Worm (Caenorhabditis elegans) whole organism, L4 larva: ENCODE data around the gene F54H5.2.
A peak's percentile ranks its signal among the peaks of the same experiment; 100 is the strongest.

Source experiments
- F26F4.8 ChIP-seq: fragments of 200-800 bp; sonication (Bioruptor generic); conservative IDR thresholded peaks from 2 replicates; pipeline ENCODE4 v1.3.6; 2022; ENCODE audit warnings: missing genetic modification characterization, missing compliant biosample characterization
- F37D6.2 ChIP-seq: sonication (generic microtip); optimal IDR thresholded peaks from 2 replicates; lab custom pipeline; 2016; ENCODE audit warnings: mild to moderate bottlenecking, missing genetic modification characterization, missing compliant biosample characterization
- R02D3.7 ChIP-seq: fragments of 150-350 bp; sonication (generic microtip); optimal IDR thresholded peaks from 3 replicates; lab custom pipeline; 2014; ENCODE audit warnings: missing biosample characterization, missing genetic modification characterization
- T20F7.1 ChIP-seq: fragments of 200-800 bp; sonication (Bioruptor generic); optimal IDR thresholded peaks from 2 replicates; lab custom pipeline; 2018; ENCODE audit warnings: mild to moderate bottlenecking, missing genetic modification characterization, missing compliant biosample characterization
- ZK546.5 ChIP-seq, 2 experiments: sonication (generic microtip); optimal IDR thresholded peaks; 2 replicates each; lab custom pipeline; 2017; ENCODE audit warnings: missing biosample characterization in 2 of 2, missing genetic modification characterization in 2 of 2
- aha-1 ChIP-seq: fragments of 150-350 bp; peaks from one replicate; lab custom pipeline; 2014; ENCODE audit warnings: missing biosample characterization, missing genetic modification characterization
- aly-2 ChIP-seq: sonication (generic microtip); optimal IDR thresholded peaks from 2 replicates; lab custom pipeline; 2018; ENCODE audit warnings: missing biosample characterization, missing genetic modification characterization
- attf-4 ChIP-seq: sonication (generic microtip); optimal IDR thresholded peaks from 3 replicates; lab custom pipeline; 2017; ENCODE audit warnings: missing biosample characterization, missing genetic modification characterization
- ceh-32 ChIP-seq: sonication (generic microtip); optimal IDR thresholded peaks from 2 replicates; lab custom pipeline; 2016; ENCODE audit warnings: mild to moderate bottlenecking, missing genetic modification characterization, missing compliant biosample characterization; ENCODE audit not compliant: poor library complexity
- ceh-62 ChIP-seq: sonication (generic microtip); optimal IDR thresholded peaks from 2 replicates; lab custom pipeline; 2017; ENCODE audit warnings: missing biosample characterization, missing genetic modification characterization
- ces-1 ChIP-seq: fragments of 150-350 bp; sonication (generic microtip); optimal IDR thresholded peaks from 4 replicates; lab custom pipeline; 2014; ENCODE audit warnings: missing biosample characterization, missing genetic modification reagents, missing genetic modification characterization
- dmd-9 ChIP-seq: fragments of 200-800 bp; sonication (Bioruptor generic); IDR thresholded peaks from 2 replicates; pipeline ENCODE4 v1.3.6; 2022; ENCODE audit warnings: missing genetic modification reagents, missing genetic modification characterization, missing compliant biosample characterization
- duxl-1 ChIP-seq: sonication (generic microtip); optimal IDR thresholded peaks from 2 replicates; lab custom pipeline; 2016; ENCODE audit warnings: mild to moderate bottlenecking, missing genetic modification characterization, moderate library complexity, missing compliant biosample characterization; ENCODE audit not compliant: poor library complexity
- dve-1 ChIP-seq: sonication (generic microtip); optimal IDR thresholded peaks from 2 replicates; lab custom pipeline; 2017; ENCODE audit warnings: antibody characterized with exemption, mild to moderate bottlenecking, missing genetic modification characterization, missing compliant biosample characterization; ENCODE audit not compliant: insufficient read depth
- egl-43 ChIP-seq: fragments of 200-800 bp; sonication (Bioruptor generic); IDR thresholded peaks from 2 replicates; pipeline ENCODE4 v1.3.6; 2022; ENCODE audit warnings: missing genetic modification reagents, missing genetic modification characterization, missing compliant biosample characterization
- hmg-1.1 ChIP-seq: fragments of 200-800 bp; sonication (Bioruptor generic); IDR thresholded peaks from 2 replicates; pipeline ENCODE4 v1.3.6; 2022; ENCODE audit warnings: missing genetic modification reagents, missing genetic modification characterization, missing compliant biosample characterization
- lim-7 ChIP-seq: fragments of 200-800 bp; sonication (Bioruptor generic); IDR thresholded peaks from 2 replicates; pipeline ENCODE4 v1.3.6; 2022; ENCODE audit warnings: missing genetic modification characterization, missing compliant biosample characterization
- lin-15B ChIP-seq: fragments of 150-350 bp; sonication (generic microtip); optimal IDR thresholded peaks from 3 replicates; lab custom pipeline; 2014; ENCODE audit warnings: missing biosample characterization, missing genetic modification characterization
- lin-29 ChIP-seq: fragments of 200-800 bp; sonication (Bioruptor generic); IDR thresholded peaks from 2 replicates; pipeline ENCODE4 v1.3.6; 2022; ENCODE audit warnings: missing genetic modification reagents, missing genetic modification characterization, missing compliant biosample characterization
- lin-39 ChIP-seq: fragments of 150-350 bp; optimal IDR thresholded peaks from 2 replicates; lab custom pipeline; 2014; ENCODE audit warnings: missing biosample characterization, missing genetic modification reagents, missing genetic modification characterization
- madf-5 ChIP-seq, 2 experiments: fragments of 200-800 bp; sonication (Bioruptor generic); IDR thresholded peaks; 2 replicates each; pipeline ENCODE4 v1.3.6; 2022; ENCODE audit warnings: missing compliant biosample characterization in 2 of 2, missing genetic modification characterization in 2 of 2
- mdl-1 ChIP-seq, 2 experiments: fragments of 150-350 bp in 1 of 2; sonication (generic microtip) in 1 of 2; optimal IDR thresholded peaks; 2 replicates each; lab custom pipeline; 2014 to 2017; ENCODE audit warnings: missing biosample characterization in 2 of 2, missing genetic modification characterization in 2 of 2
- mep-1 ChIP-seq: fragments of 150-350 bp; sonication (generic microtip); optimal IDR thresholded peaks from 3 replicates; lab custom pipeline; 2014; ENCODE audit warnings: missing biosample characterization, missing genetic modification characterization
- mes-2 ChIP-seq: sonication (generic microtip); optimal IDR thresholded peaks from 2 replicates; lab custom pipeline; 2016; ENCODE audit warnings: missing genotype, mild to moderate bottlenecking, missing genetic modification characterization, missing compliant biosample characterization; ENCODE audit not compliant: poor library complexity, severe bottlenecking
- mxl-3 ChIP-seq: fragments of 200-800 bp; sonication (Bioruptor generic); optimal IDR thresholded peaks from 2 replicates; lab custom pipeline; 2018; ENCODE audit warnings: mild to moderate bottlenecking, missing genetic modification characterization, missing compliant biosample characterization
- nhr-10 ChIP-seq: fragments of 150-350 bp; optimal IDR thresholded peaks from 2 replicates; lab custom pipeline; 2014; ENCODE audit warnings: missing biosample characterization, missing genetic modification characterization
- nhr-102 ChIP-seq: sonication (generic microtip); optimal IDR thresholded peaks from 2 replicates; lab custom pipeline; 2016; ENCODE audit warnings: mild to moderate bottlenecking, missing genetic modification characterization, moderate library complexity, missing compliant biosample characterization
- nhr-11 ChIP-seq: fragments of 150-350 bp; optimal IDR thresholded peaks from 2 replicates; lab custom pipeline; 2014; ENCODE audit warnings: missing biosample characterization, missing genetic modification characterization
- nhr-111 ChIP-seq: fragments of 200-800 bp; sonication (Bioruptor generic); optimal IDR thresholded peaks from 2 replicates; lab custom pipeline; 2018; ENCODE audit warnings: mild to moderate bottlenecking, missing genetic modification characterization, missing compliant biosample characterization
- nhr-237 ChIP-seq: sonication (generic microtip); optimal IDR thresholded peaks from 2 replicates; lab custom pipeline; 2017; ENCODE audit warnings: missing biosample characterization, missing genetic modification characterization
- nhr-25 ChIP-seq: sonication (generic microtip); optimal IDR thresholded peaks from 2 replicates; lab custom pipeline; 2017; ENCODE audit warnings: missing genetic modification characterization, mild to moderate bottlenecking, missing compliant biosample characterization, antibody characterized with exemption, moderate library complexity, borderline replicate concordance; ENCODE audit not compliant: insufficient read depth
- nhr-28 ChIP-seq: fragments of 150-350 bp; optimal IDR thresholded peaks from 2 replicates; lab custom pipeline; 2014; ENCODE audit warnings: missing biosample characterization, missing genetic modification characterization
- nhr-76 ChIP-seq: fragments of 150-350 bp; optimal IDR thresholded peaks from 2 replicates; lab custom pipeline; 2014; ENCODE audit warnings: missing biosample characterization, missing genetic modification characterization
- nhr-77 ChIP-seq: fragments of 150-350 bp; optimal IDR thresholded peaks from 2 replicates; lab custom pipeline; 2014; ENCODE audit warnings: missing biosample characterization, missing genetic modification characterization
- pha-4 ChIP-seq, 2 experiments: fragments of 150-350 bp in 1 of 2; fragments of 200-800 bp in 1 of 2; sonication (Bioruptor generic) in 1 of 2; IDR thresholded peaks in 1 of 2; optimal IDR thresholded peaks in 1 of 2; 2 replicates each; pipeline versions ENCODE4 v1.3.6 to Lab custom; 2014 to 2022; ENCODE audit warnings: missing genetic modification characterization in 2 of 2, missing genetic modification reagents in 2 of 2, missing biosample characterization in 1 of 2, missing compliant biosample characterization in 1 of 2
- php-3 ChIP-seq: fragments of 200-800 bp; sonication (Bioruptor generic); IDR thresholded peaks from 2 replicates; pipeline ENCODE4 v1.3.6; 2022; ENCODE audit warnings: missing genetic modification reagents, missing genetic modification characterization, missing compliant biosample characterization
- rbr-2 ChIP-seq: sonication (generic microtip); optimal IDR thresholded peaks from 2 replicates; lab custom pipeline; 2016; ENCODE audit warnings: missing genotype, missing genetic modification characterization, missing compliant biosample characterization
- sdz-12 ChIP-seq: fragments of 200-800 bp; sonication (Bioruptor generic); optimal IDR thresholded peaks from 2 replicates; lab custom pipeline; 2018; ENCODE audit warnings: mild to moderate bottlenecking, missing genetic modification characterization, missing compliant biosample characterization
- snpc-1.2 ChIP-seq: fragments of 200-800 bp; sonication (Bioruptor generic); IDR thresholded peaks from 2 replicates; pipeline ENCODE4 v1.3.6; 2022; ENCODE audit warnings: missing genetic modification reagents, missing genetic modification characterization, missing compliant biosample characterization
- spr-3 ChIP-seq: fragments of 200-800 bp; sonication (Bioruptor generic); optimal IDR thresholded peaks from 2 replicates; lab custom pipeline; 2018; ENCODE audit warnings: mild to moderate bottlenecking, missing genetic modification characterization, missing compliant biosample characterization
- tra-1 ChIP-seq: fragments of 200-800 bp; sonication (Bioruptor generic); IDR thresholded peaks from 2 replicates; pipeline ENCODE4 v1.3.6; 2022; ENCODE audit warnings: missing genetic modification reagents, missing genetic modification characterization, missing compliant biosample characterization
- unc-130 ChIP-seq: sonication (generic microtip); optimal IDR thresholded peaks from 2 replicates; lab custom pipeline; 2016; ENCODE audit warnings: missing genetic modification reagents, missing genetic modification characterization, missing compliant biosample characterization
- vab-7 ChIP-seq: fragments of 200-800 bp; sonication (Bioruptor generic); IDR thresholded peaks from 2 replicates; pipeline ENCODE4 v1.3.6; 2022; ENCODE audit warnings: missing genetic modification reagents, missing genetic modification characterization, missing compliant biosample characterization
- zfp-3 ChIP-seq: fragments of 200-800 bp; sonication (Bioruptor generic); conservative IDR thresholded peaks from 2 replicates; pipeline ENCODE4 v1.3.6; 2022; ENCODE audit warnings: missing genetic modification reagents, missing genetic modification characterization, missing compliant biosample characterization
- zip-2 ChIP-seq: fragments of 150-350 bp; optimal IDR thresholded peaks from 2 replicates; lab custom pipeline; 2014; ENCODE audit warnings: missing biosample characterization, missing genetic modification characterization
- ztf-11 ChIP-seq: fragments of 150-350 bp; optimal IDR thresholded peaks from 2 replicates; lab custom pipeline; 2014; ENCODE audit warnings: missing biosample characterization, missing genetic modification characterization

The F54H5.2 gene

ce11 chrII:6587264-6587870 lies 39.9 kb upstream of the F54H5.2 start, which contains the start of gene C56C10.7 (continued):
- no peak for TF ChIP-seq nhr-28
- TF ChIP-seq aly-2 (tag; lab: Kevin White, UChicago), result no peak
- no peak for TF ChIP-seq ceh-62 (tag; lab: Kevin White, UChicago)
- TF ChIP-seq hmg-1.1 (GFP tag; lab: Robert Waterston, UW), result no peak

DNA sequence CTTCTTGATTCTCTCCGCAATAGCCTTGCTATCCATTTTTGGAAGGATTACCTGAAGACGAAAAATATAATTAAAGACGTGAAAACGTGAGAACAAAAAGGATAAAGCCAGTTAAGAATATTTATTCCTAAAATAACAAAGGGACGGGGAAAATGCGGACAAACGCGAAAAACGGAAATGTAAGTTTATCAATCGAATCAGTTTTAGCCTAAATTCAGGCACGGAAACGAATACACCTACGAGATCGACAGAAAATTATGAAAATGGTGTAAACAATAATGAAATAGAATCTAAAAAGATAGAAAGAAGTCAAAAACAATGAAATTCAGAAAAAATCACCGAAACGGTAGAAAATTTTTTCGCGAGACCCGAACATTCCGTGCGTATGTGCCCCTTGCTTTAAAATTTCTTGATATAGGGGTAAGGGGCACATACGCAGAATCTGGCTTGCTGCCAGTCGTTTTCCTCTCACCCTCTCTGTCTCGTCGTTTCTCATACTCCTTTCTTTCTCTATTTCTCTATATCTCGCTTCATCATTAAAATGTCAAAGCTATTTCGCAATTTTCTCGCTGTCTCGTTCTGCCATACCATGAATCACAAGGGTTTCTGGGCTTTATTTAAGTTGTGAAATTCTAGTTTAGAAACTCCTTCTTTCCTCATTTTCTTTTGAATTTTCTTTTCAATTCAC lies 38.5 kb upstream of the F54H5.2 start, which contains the start of gene icd-1:
icd-1 (minus strand) TSS at position 51 of the 688 bp plus-strand sequence.
- TF ChIP-seq zfp-3 (GFP tag; lab: Robert Waterston, UW), result peak; percentile 63; the same call in 1 of the 2 replicates
- peak; percentile 81 for TF ChIP-seq tra-1
- peak; percentile 91 for TF ChIP-seq nhr-25
- no peak for TF ChIP-seq ztf-11 (tag; lab: Kevin White, UChicago)
- TF ChIP-seq F37D6.2, result peak; percentile 86
- TF ChIP-seq R02D3.7 (tag; lab: Kevin White, UChicago), result peak; percentile 10
- TF ChIP-seq dve-1, result peak; percentile 98
- TF ChIP-seq egl-43, result peak; percentile 78
- TF ChIP-seq lin-29 (GFP tag; lab: Robert Waterston, UW), result peak; percentile 72
- peak; percentile 90 for TF ChIP-seq T20F7.1 (GFP tag; lab: Kevin White, UChicago)
- peak; percentile 17 for TF ChIP-seq ceh-32 (tag; lab: Kevin White, UChicago)
- peak; percentile 18 for TF ChIP-seq nhr-237 (tag; lab: Kevin White, UChicago)
- TF ChIP-seq ces-1 (GFP tag; lab: Kevin White, UChicago), result no peak
- TF ChIP-seq lin-15B (tag; lab: Kevin White, UChicago), result peak; percentile 58
- no peak for TF ChIP-seq madf-5 (GFP tag; IDR thresholded peaks at IDR 0.05; lab: Robert Waterston, UW)
- TF ChIP-seq nhr-10 (tag; lab: Kevin White, UChicago), result peak; percentile 72
- TF ChIP-seq nhr-11 (tag; lab: Kevin White, UChicago), result peak; percentile 95
- peak in 1 of 2 experiments; percentile 51 for TF ChIP-seq ZK546.5 (tag; optimal IDR thresholded peaks at IDR 0.05; lab: Kevin White, UChicago)
- TF ChIP-seq nhr-76 (tag; lab: Kevin White, UChicago), result peak; percentile 55
- peak; percentile 89 for TF ChIP-seq unc-130 (GFP tag; lab: Kevin White, UChicago)
- peak; percentile 93 for TF ChIP-seq php-3
- peak; percentile 95 for TF ChIP-seq rbr-2 (tag; lab: Kevin White, UChicago)
- no peak for TF ChIP-seq sdz-12 (GFP tag; lab: Kevin White, UChicago)
- TF ChIP-seq pha-4 (GFP tag; IDR thresholded peaks at IDR 0.05; lab: Robert Waterston, UW), result peak; percentile 94
- TF ChIP-seq pha-4 (tag; optimal IDR thresholded peaks at IDR 0.05; lab: Kevin White, UChicago), result peak; percentile 79
- TF ChIP-seq lin-39 (tag; lab: Kevin White, UChicago), result no peak
- no peak for TF ChIP-seq lim-7 (GFP tag; lab: Robert Waterston, UW)
- no peak for TF ChIP-seq attf-4
- peak; percentile 64 for TF ChIP-seq snpc-1.2
- peak; percentile 71 for TF ChIP-seq spr-3 (GFP tag; lab: Kevin White, UChicago)
- TF ChIP-seq ceh-62 (tag; lab: Kevin White, UChicago), result no peak
- peak; percentile 44; the same call in 1 of the 2 replicates for TF ChIP-seq vab-7
- TF ChIP-seq nhr-111, result no peak
- TF ChIP-seq nhr-28, result peak; percentile 90
- TF ChIP-seq nhr-102 (tag; lab: Kevin White, UChicago), result peak; percentile 93
- TF ChIP-seq hmg-1.1 (GFP tag; lab: Robert Waterston, UW), result peak; percentile 88
- TF ChIP-seq mdl-1 (tag; optimal IDR thresholded peaks at IDR 0.05; lab: Kevin White, UChicago), result peak; percentile 56 to 77
- peak; percentile 99 for TF ChIP-seq aha-1
- TF ChIP-seq mes-2, result peak; percentile 92
- peak; percentile 89 for TF ChIP-seq duxl-1
- peak; percentile 75 for TF ChIP-seq zip-2 (tag; lab: Kevin White, UChicago)
- TF ChIP-seq F26F4.8 (GFP tag; lab: Robert Waterston, UW), result no peak
- TF ChIP-seq nhr-77 (tag; lab: Kevin White, UChicago), result peak; percentile 96
- no peak for TF ChIP-seq dmd-9 (GFP tag; lab: Robert Waterston, UW)
- TF ChIP-seq mep-1 (tag; lab: Kevin White, UChicago), result peak; percentile 97
- peak; percentile 72 for TF ChIP-seq mxl-3 (GFP tag; lab: Kevin White, UChicago)
